Worm (Caenorhabditis elegans): ENCODE results near the gene gon-4.

gon-4 gene

DNA sequence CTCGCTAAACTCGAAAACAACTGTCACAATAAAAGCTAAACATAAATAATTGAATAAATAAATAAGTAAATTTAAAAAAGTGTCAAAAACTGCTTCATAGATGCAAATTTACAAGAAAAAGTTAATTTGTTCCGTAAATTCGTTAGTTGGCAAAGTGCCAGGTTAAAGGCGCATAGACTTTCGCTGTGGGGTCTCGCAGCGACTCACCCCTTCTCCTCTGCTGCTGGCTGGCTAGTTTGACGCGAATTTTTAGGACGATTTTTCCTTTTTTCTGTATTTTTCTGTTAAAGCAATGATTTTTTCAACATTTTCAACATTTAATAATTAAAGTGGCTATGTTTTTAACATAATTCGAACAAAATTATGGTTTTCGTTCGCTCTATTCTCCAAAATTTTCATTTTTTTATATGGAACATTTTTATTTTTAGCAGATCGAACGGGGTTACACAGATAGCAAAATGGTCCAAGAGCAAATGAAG, 21.3 kb upstream of the gon-4 start, which contains the start of gene rack-1:
Gene rack-1, plus strand, starts transcription at position 429 of the 479 bp plus-strand sequence.
- TF ChIP-seq him-1 (tag; optimal IDR thresholded peaks at IDR 0.05) (peak; percentile 8), W03F9.2 (tag; optimal IDR thresholded peaks at IDR 0.05) (peak; percentile 74), dao-5 (tag; optimal IDR thresholded peaks at IDR 0.05) (no peak)

DNA sequence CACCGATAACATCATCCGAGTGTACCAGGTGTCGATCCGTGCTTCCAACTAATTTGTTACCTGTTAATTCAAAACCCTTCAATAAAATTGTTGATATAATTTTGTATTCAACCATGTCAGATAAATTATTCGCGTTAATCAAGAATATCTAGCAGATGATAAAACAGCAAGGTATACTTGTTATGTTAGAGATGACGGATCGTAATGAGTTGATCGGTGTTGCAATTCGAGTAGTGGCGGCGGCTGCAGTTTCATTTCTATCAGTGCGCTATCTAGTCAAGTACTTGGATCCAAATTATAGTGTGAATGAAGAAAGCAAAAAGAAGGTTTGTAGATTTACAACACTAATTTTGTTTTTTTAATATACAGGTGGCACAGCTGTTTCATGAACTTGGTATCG, 19.8 kb upstream of the gon-4 start, which contains the start of gene mspn-1:
Gene mspn-1, plus strand, starts transcription at position 190 of the 400 bp plus-strand sequence.
- TF ChIP-seq him-1 (tag; optimal IDR thresholded peaks at IDR 0.05) (no peak), dao-5 (tag; optimal IDR thresholded peaks at IDR 0.05) (no peak), W03F9.2 (tag; optimal IDR thresholded peaks at IDR 0.05) (no peak)

DNA sequence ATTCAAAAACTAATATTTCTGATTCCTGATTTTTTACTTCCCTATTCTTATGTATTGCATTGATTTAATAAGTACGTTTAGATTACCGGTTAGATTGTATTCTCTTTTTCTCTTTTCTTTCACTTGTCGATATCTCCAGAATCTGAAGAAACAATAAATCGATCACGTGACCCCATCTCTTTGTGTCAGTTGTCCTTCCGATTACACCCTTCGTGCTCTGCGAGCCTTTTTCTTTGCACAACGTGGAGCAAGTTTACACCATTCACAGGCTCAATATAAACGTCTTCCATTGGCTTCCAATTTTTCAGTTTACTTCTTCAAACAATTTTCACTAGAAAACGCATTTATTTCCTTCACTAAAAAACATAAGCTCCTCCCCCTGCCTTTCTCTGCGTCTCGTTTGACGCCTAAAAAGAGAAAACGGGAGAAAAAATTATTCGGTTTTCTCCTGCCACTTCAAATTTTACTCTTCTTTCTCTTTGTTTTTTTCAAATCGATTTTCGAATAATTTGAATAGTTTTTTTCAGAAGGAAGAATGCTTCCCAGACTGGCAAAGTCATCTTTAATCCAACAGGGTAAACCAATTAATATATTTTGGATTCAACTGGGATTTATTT, 17.4 kb upstream of the gon-4 start, which contains the start of gene gta-1:
Gene gta-1, plus strand, starts transcription at position 528 of the 617 bp plus-strand sequence.
- no peak for TF ChIP-seq dao-5 (tag; optimal IDR thresholded peaks at IDR 0.05)
- no peak for TF ChIP-seq W03F9.2 (tag; optimal IDR thresholded peaks at IDR 0.05)
- no peak for TF ChIP-seq him-1 (tag; optimal IDR thresholded peaks at IDR 0.05)

DNA sequence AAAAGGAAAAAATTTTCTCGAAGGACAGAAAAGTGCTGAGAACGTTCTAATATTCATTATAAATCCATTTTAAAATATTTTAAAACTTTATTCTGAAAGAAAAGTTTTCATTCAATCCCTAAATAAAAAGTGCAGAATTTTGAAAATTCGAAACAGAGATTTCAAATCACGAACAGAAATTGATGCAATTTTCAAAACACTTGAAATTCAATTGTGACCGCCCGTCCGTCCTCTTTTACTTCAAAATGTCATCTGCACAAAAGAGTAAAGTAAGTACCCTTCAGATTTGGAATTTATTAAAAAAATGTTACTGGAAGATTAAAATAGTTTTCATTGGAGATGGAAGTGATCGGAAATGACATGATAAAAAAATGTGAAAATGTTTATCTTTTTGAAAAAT, 9.1 kb upstream of the gon-4 start:
- TF ChIP-seq him-1 (tag; optimal IDR thresholded peaks at IDR 0.05) (no peak), W03F9.2 (tag; optimal IDR thresholded peaks at IDR 0.05) (no peak), dao-5 (tag; optimal IDR thresholded peaks at IDR 0.05) (no peak)

DNA sequence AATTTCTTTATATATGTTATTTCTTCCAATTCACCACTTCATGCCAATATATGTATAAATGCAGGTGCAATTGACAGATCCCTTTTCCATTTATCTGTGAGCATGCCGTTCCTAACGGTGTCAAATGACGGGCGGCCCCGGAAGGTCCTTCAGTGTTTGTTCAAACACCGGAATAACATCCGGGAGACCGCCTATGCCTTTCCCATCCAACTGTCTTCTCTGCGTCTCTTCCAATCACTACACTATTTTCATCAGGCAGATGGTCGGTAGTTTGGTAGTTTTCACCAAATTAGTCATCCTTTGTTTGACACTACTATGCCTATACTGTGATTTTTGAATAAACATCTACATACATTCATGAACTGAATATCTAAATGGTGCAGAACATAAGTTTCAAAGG, 7.0 kb upstream of the gon-4 start:
- no peak for TF ChIP-seq W03F9.2 (tag; optimal IDR thresholded peaks at IDR 0.05)
- no peak for TF ChIP-seq him-1 (tag; optimal IDR thresholded peaks at IDR 0.05)
- no peak for TF ChIP-seq dao-5 (tag; optimal IDR thresholded peaks at IDR 0.05)

DNA sequence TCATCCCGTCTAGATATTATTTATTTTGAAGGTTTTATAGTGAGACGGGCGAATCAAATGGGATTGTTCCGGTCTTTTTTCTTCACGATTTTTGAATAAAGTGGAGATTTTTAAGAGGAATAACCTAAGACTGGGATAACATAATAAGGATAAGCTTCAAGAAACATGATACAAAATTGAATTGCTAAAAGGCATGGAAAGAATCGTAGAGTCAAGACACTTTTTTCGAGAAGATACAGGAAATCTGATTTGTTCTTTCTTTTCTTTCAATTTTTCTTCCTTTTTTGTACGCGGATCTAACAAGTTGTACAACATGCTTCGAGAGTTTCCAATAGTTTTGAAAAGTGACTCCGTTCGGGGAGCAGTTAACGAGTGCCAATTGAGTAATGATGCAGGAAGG, 6.1 kb upstream of the gon-4 start:
- no peak for TF ChIP-seq W03F9.2 (tag; optimal IDR thresholded peaks at IDR 0.05)
- no peak for TF ChIP-seq him-1 (tag; optimal IDR thresholded peaks at IDR 0.05)
- no peak for TF ChIP-seq dao-5 (tag; optimal IDR thresholded peaks at IDR 0.05)

DNA sequence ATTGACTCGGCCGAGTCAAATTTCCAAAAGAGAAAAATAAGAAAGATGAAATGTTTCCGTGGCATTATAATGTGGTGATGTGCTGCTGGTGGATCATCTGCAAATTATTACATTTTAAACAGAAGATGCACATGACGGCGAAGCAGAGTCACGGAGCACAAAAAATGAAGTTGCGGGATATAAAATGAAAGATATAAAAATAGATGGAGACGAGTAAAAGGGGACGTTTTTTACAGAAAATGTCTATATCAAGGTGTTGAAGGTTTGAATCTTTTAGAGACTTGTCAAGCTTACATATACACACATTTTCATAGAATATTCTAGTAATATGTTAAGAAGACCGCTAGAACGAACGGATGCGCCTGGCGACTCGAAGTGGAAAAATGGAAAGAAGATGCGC, 3.3 kb upstream of the gon-4 start, which contains the start of gene ptrg-1:
Gene ptrg-1, minus strand, starts transcription at position 101 of the 400 bp plus-strand sequence.
- TF ChIP-seq dao-5 (tag; optimal IDR thresholded peaks at IDR 0.05) = no peak
- TF ChIP-seq W03F9.2 (tag; optimal IDR thresholded peaks at IDR 0.05) = no peak
- TF ChIP-seq him-1 (tag; optimal IDR thresholded peaks at IDR 0.05) = no peak

DNA sequence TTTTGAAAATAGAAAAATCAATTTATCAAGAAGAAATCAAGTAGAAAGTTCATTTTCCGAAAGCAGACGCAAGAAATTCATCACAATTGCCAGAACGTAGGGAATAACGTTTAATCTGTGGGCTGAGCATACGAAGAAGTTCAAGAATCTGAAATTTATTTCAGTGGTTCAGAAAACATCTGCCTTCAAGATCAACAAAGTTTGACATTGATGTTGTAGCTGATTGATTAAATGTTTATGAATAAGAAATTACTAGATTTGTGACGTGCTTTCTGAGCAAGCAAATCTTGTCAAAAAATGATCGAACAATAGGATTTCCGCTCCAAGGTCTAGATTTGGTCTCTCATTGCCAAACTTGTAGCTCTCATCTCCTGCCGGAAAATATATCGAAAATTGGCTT, 8.6 kb downstream of the gon-4 start, which contains the start of gene K04D7.6:
Gene K04D7.6, minus strand, starts transcription at position 101 of the 400 bp plus-strand sequence.
- no peak for TF ChIP-seq him-1 (tag; optimal IDR thresholded peaks at IDR 0.05)
- no peak for TF ChIP-seq W03F9.2 (tag; optimal IDR thresholded peaks at IDR 0.05)
- no peak for TF ChIP-seq dao-5 (tag; optimal IDR thresholded peaks at IDR 0.05)

DNA sequence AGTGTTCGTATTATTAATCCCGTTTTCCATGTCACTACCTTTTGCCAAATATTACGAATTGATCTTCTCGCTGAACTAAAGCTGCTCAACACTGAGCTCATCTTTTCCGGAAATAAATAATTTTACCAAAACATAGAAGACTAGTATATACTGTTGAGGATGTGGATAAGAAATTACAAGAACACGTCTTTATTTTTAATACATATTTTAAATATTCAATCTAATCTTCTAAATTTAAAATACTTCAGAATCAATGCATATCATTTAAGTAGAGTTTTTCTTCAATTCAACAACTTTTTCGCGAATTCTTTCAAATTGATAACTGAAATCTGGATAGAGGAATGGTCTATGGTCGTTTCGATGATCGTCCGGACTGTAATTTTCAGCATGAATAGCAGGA, 17.2 kb downstream of the gon-4 start, which contains the start of gene abt-1:
Gene abt-1, minus strand, starts transcription at position 101 of the 400 bp plus-strand sequence.
- TF ChIP-seq W03F9.2 (tag; optimal IDR thresholded peaks at IDR 0.05) = no peak
- no peak for TF ChIP-seq dao-5 (tag; optimal IDR thresholded peaks at IDR 0.05)
- TF ChIP-seq him-1 (tag; optimal IDR thresholded peaks at IDR 0.05) = no peak

DNA sequence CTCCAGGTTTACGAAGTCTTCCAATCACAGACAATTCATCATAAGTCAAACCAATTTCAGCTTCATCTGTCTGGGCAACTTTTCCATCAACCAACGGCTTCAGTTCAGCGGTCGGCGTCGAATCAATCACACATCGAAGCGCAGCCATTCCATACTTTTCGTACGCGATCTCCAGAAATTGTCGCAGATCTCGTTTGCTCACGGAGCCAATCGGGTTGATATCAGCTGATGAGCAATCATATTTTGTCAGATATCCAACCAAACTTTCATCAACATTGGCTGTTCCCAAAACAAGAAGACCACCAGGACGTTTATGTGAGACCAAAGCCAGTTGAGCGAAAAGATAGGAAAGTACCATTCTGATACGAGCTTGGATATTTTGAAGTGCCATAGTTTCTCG, 17.8 kb downstream of the gon-4 start:
- TF ChIP-seq dao-5 (tag; optimal IDR thresholded peaks at IDR 0.05) (no peak), him-1 (tag; optimal IDR thresholded peaks at IDR 0.05) (no peak), W03F9.2 (tag; optimal IDR thresholded peaks at IDR 0.05) (no peak)

DNA sequence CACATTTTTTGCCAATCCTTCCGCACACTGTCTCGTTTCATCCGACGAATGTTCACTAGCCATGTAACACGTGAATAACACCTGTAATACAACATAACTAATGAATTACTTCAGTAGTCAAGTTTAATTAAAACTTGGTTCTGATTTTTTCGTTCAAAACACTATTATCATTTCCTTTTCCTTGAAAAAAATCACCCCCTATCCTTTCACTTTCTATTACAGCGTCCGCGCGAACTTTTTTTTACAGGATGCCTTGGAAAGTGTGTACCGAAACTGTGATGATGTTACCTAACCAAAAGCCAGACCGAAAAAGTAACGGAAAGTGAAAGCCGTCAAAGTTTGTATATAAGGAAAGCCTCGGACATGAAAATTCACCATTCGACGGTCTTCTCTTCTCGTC, 18.5 kb downstream of the gon-4 start, which contains the start of gene col-124:
Gene col-124, plus strand, starts transcription at position 374 of the 400 bp plus-strand sequence.
- TF ChIP-seq W03F9.2 (tag; optimal IDR thresholded peaks at IDR 0.05) = no peak
- TF ChIP-seq dao-5 (tag; optimal IDR thresholded peaks at IDR 0.05) = no peak
- no peak for TF ChIP-seq him-1 (tag; optimal IDR thresholded peaks at IDR 0.05)

DNA sequence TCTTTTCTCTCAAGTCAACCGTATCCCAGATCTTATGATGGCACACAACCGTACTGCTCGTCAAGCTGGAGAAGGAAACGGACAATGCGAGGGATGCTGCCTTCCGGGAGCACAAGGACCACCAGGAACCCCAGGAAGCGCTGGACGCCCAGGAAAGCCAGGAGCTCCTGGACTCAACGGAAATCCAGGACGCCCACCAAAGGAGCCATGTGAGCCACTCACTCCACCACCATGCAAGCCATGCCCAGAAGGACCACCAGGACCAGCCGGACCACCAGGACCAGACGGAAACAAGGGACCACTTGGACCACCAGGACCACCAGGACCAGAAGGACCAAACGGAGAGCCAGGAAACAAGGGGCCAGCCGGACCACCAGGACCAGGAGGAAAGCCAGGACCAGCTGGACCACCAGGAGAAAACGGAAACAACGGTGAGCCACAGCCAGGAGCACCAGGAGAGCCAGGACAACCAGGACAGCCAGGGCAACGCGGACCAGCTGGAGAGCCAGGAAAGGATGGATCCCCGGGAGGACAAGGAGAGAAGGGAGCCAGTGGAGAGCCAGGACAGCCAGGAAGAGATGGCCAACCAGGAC, 19.2 kb downstream of the gon-4 start:
- no peak for TF ChIP-seq him-1 (tag; optimal IDR thresholded peaks at IDR 0.05)
- no peak for TF ChIP-seq dao-5 (tag; optimal IDR thresholded peaks at IDR 0.05)
- no peak for TF ChIP-seq W03F9.2 (tag; optimal IDR thresholded peaks at IDR 0.05)

DNA sequence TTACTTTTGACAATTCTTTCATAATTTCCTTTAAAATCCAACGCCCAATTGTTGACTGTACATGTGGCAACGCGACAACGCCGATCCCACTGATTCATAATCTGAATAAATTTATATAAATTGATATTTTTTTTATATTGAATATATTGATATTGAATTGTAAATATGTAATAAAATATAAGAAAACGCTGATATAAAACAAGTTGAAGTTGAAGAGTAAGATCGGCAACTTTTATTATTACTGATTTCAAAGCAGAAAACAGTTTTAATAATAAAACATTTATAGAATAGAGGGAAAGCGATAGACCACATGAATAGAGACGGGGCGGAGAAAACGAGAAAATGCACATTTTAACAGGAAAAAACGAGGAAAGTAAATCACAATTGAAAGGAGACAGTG, 21.6 kb downstream of the gon-4 start, which contains the start of gene qns-1:
Gene qns-1, minus strand, starts transcription at position 101 of the 400 bp plus-strand sequence.
- TF ChIP-seq W03F9.2 (tag; optimal IDR thresholded peaks at IDR 0.05) (no peak), him-1 (tag; optimal IDR thresholded peaks at IDR 0.05) (no peak)

DNA sequence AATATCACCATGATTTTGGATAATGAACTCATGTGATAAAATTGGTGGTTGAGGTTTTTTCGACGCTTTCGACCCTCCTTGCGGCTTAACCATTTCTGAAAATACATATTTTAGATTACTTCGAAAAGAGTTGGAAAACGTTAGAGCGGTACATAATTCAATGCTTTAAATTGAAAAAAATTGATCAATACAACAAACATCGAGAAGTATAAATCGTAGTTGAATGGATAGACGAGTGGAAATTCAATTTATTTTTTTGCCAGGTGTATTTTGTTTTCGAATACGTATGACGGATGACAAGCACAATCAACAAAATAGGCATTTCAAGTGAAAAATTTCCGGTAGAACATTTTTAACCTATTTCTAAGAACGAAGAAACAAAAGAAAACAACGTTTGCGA, 23.6 kb downstream of the gon-4 start, which contains the start of gene tram-1:
Gene tram-1, minus strand, starts transcription at position 101 of the 400 bp plus-strand sequence.
- TF ChIP-seq W03F9.2 (tag; optimal IDR thresholded peaks at IDR 0.05) (no peak), him-1 (tag; optimal IDR thresholded peaks at IDR 0.05) (no peak), dao-5 (tag; optimal IDR thresholded peaks at IDR 0.05) (no peak)

All from whole organism, L4/young adult.